Worm (Caenorhabditis elegans): ENCODE results near the gene clc-29.

DNA sequence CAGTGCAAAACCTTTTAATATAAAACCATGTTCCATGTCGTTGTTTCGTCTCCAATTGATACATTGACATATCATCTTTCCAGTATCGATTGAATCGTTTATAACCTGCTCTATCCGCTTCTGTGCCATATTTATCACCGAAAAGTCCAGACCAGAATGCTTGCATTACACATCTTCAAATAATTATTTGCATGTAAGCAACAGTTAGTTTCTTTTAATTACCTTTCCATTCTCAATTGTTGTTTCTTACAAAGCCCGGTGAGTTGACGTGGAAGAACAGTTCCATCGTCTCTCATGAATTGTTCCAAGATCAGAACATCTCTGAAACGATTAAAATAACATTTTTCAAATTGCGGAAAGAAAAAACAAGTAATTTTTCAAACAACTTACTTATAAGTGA is 16.5 kb downstream of the clc-29 start, which contains the start of gene iglr-2:
- TF ChIP-seq ceh-14 (tag; optimal IDR thresholded peaks at IDR 0.05) (no peak), ama-1 (optimal IDR thresholded peaks at IDR 0.05) (no peak), ceh-6 (GFP tag; optimal IDR thresholded peaks at IDR 0.05) (no peak)
